Fruit fly (Drosophila melanogaster): Measurements from ENCODE around the gene CheA84a.

Gene CheA84a

DNA sequence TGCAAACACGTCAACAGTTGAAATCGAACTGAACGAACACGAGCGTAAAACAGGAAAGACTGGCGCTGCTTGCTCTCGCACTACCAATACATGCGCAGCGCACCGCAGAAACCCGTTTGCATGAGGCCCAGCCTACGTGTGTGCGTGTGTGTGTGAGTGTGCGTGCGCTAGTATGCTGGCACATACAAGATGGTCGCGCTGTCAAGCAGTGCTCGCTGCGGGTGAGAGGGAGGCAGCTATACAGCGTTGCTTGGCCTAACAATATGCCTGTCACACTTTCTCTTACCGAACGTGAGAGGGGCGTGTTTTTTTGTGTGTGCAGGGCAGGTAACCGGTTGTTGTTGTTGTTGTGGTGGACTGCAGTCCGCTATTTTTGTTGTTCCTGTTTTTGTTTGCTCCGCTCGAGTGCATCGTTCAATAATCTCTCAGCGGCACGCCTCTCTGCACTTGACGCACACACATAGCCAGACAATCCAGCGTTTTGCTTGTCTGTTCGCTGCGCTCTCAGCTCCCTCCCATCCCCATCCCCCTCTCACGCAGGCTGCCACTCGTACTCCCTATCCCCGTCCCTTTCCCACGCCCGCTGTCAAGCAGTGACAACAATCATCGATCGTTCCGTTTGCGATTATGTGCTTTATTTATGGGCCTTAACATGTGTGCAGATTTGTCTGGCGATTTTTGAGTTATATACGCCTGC, 23.1 kb downstream of the CheA84a start, which contains the start of gene grn (continued):
- TF ChIP-seq B-H1 (GFP tag; IDR thresholded peaks at IDR 0.05) (no peak), CG4282 (GFP tag; optimal IDR thresholded peaks at IDR 0.05) (no peak), Oaz (GFP tag; IDR thresholded peaks at IDR 0.05) (no peak), pzg (GFP tag; optimal IDR thresholded peaks at IDR 0.05) (no peak), Med (GFP tag) (peak; percentile 89), tgo (GFP tag; IDR thresholded peaks at IDR 0.05) (0 out of 3 replicates have a peak, but pooled peaks have one; percentile 33), CrebB (tag; optimal IDR thresholded peaks at IDR 0.05) (peak; percentile 43), CG34422 (GFP tag; IDR thresholded peaks at IDR 0.05) (peak; percentile 74; the same call in 1 of the 3 replicates), CG9437 (GFP tag; optimal IDR thresholded peaks at IDR 0.05) (no peak), zf30C (GFP tag; optimal IDR thresholded peaks at IDR 0.05) (peak; percentile 14), Atf3 (GFP tag; optimal IDR thresholded peaks at IDR 0.05) (no peak), Nf-YA (GFP tag; IDR thresholded peaks at IDR 0.05) (peak; percentile 90), CkIIα-i1 (GFP tag; IDR thresholded peaks at IDR 0.05) (no peak), PHDP (tag; optimal IDR thresholded peaks at IDR 0.05) (peak; percentile 2), crc (GFP tag; optimal IDR thresholded peaks at IDR 0.05) (no peak), gt (GFP tag; IDR thresholded peaks at IDR 0.05) (no peak), br (optimal IDR thresholded peaks at IDR 0.05) (no peak), Kr (GFP tag; optimal IDR thresholded peaks at IDR 0.05) (no peak), trh (GFP tag; optimal IDR thresholded peaks at IDR 0.05) (no peak), Ssrp (tag; optimal IDR thresholded peaks at IDR 0.05) (no peak), CG3281 (GFP tag; optimal IDR thresholded peaks at IDR 0.05) (no peak), NFAT (GFP tag; IDR thresholded peaks at IDR 0.05) (peak; percentile 49), her (GFP tag; optimal IDR thresholded peaks at IDR 0.05) (peak; percentile 22), Hr78 (GFP tag; optimal IDR thresholded peaks at IDR 0.05) (no peak), CG6254 (GFP tag; optimal IDR thresholded peaks at IDR 0.05) (no peak), Aef1 (GFP tag; IDR thresholded peaks at IDR 0.05) (peak; percentile 51; the same call in 1 of the 3 replicates), slou (GFP tag; optimal IDR thresholded peaks at IDR 0.05) (no peak), HLH54F (GFP tag; optimal IDR thresholded peaks at IDR 0.05) (no peak), sqz (GFP tag; optimal IDR thresholded peaks at IDR 0.05) (peak; percentile 44), CG7745 (tag; optimal IDR thresholded peaks at IDR 0.05) (no peak), Bteb2 (GFP tag; optimal IDR thresholded peaks at IDR 0.05) (no peak), Bdp1 (GFP tag; optimal IDR thresholded peaks at IDR 0.05) (no peak), kay (GFP tag; optimal IDR thresholded peaks at IDR 0.05) (no peak), nmo (GFP tag; optimal IDR thresholded peaks at IDR 0.05) (peak; percentile 75), ssp (GFP tag; IDR thresholded peaks at IDR 0.05) (no peak), CG7372 (GFP tag; IDR thresholded peaks at IDR 0.05) (peak; percentile 39), eve (GFP tag; optimal IDR thresholded peaks at IDR 0.05) (no peak), CG11247 (GFP tag; IDR thresholded peaks at IDR 0.05) (no peak), CG18476 (GFP tag; optimal IDR thresholded peaks at IDR 0.05) (no peak), row (GFP tag; IDR thresholded peaks at IDR 0.05) (0 out of 3 replicates have a peak, but pooled peaks have one; percentile 14), odd (GFP tag; optimal IDR thresholded peaks at IDR 0.05) (no peak), CG11504 (tag; optimal IDR thresholded peaks at IDR 0.05) (peak; percentile 31), CG4404 (GFP tag; IDR thresholded peaks at IDR 0.05) (no peak), otp (GFP tag; IDR thresholded peaks at IDR 0.05) (0 out of 3 replicates have a peak, but pooled peaks have one; percentile 40), CG3838 (GFP tag; optimal IDR thresholded peaks at IDR 0.05) (no peak), Nf-YC (tag; optimal IDR thresholded peaks at IDR 0.05) (peak; percentile 99), CG7987 (GFP tag; optimal IDR thresholded peaks at IDR 0.05) (peak; percentile 33), CG2712 (tag; optimal IDR thresholded peaks at IDR 0.05) (peak; percentile 38), cas (GFP tag; IDR thresholded peaks at IDR 0.05) (no peak), pnt (GFP tag; optimal IDR thresholded peaks at IDR 0.05) (no peak), Ada2b (GFP tag; IDR thresholded peaks at IDR 0.05) (no peak)
